Fruit fly (Drosophila melanogaster) whole organism, prepupa: ENCODE results near the gene PGS1.

Experiments
- CG10631 ChIP-seq: fragments of 200-800 bp; sonication (Bioruptor generic); optimal IDR thresholded peaks from 2 replicates; lab custom pipeline; 2016; ENCODE audit warnings: missing biosample characterization, missing genetic modification characterization
- CG15336 ChIP-seq: fragments of 200-800 bp; sonication (Bioruptor generic); IDR thresholded peaks from 2 replicates; pipeline ENCODE4 v1.3.6; 2022; ENCODE audit warnings: missing biosample characterization, missing genetic modification characterization
- CG1621 ChIP-seq: fragments of 200-800 bp; sonication (Bioruptor generic); optimal IDR thresholded peaks from 3 replicates; lab custom pipeline; 2018; ENCODE audit warnings: missing biosample characterization, mild to moderate bottlenecking, missing genetic modification characterization
- CG16779 ChIP-seq: fragments of 200-800 bp; sonication (Bioruptor generic); optimal IDR thresholded peaks from 3 replicates; lab custom pipeline; 2017; ENCODE audit warnings: missing biosample characterization, mild to moderate bottlenecking, missing genetic modification characterization
- CG3919 ChIP-seq: fragments of 200-800 bp; sonication (Bioruptor generic); optimal IDR thresholded peaks from 3 replicates; lab custom pipeline; 2016; ENCODE audit warnings: missing biosample characterization, missing genetic modification characterization
- CG4318 ChIP-seq: fragments of 200-800 bp; sonication (Bioruptor generic); optimal IDR thresholded peaks from 3 replicates; lab custom pipeline; 2017; ENCODE audit warnings: missing biosample characterization, mild to moderate bottlenecking, missing genetic modification characterization
- CG6163 ChIP-seq: fragments of 200-800 bp; sonication (Bioruptor generic); IDR thresholded peaks from 3 replicates; pipeline ENCODE4 v1.3.6; 2022; ENCODE audit warnings: missing biosample characterization, missing genetic modification characterization
- CG6276 ChIP-seq: fragments of 200-800 bp; sonication (Bioruptor generic); optimal IDR thresholded peaks from 2 replicates; lab custom pipeline; 2017; ENCODE audit warnings: missing biosample characterization, mild to moderate bottlenecking, missing genetic modification characterization
- CG6854 ChIP-seq: fragments of 200-800 bp; sonication (Bioruptor generic); optimal IDR thresholded peaks from 2 replicates; lab custom pipeline; 2017; ENCODE audit warnings: missing biosample characterization, mild to moderate bottlenecking, missing genetic modification characterization
- CG8119 ChIP-seq: fragments of 200-800 bp; sonication (Bioruptor generic); IDR thresholded peaks from 3 replicates; pipeline ENCODE4 v1.3.6; 2022; ENCODE audit warnings: missing biosample characterization, missing genetic modification characterization
- CG8319 ChIP-seq: fragments of 200-800 bp; sonication (Bioruptor generic); optimal IDR thresholded peaks from 3 replicates; lab custom pipeline; 2016; ENCODE audit warnings: missing biosample characterization, missing genetic modification characterization
- CG9139 ChIP-seq: fragments of 200-800 bp; sonication (Bioruptor generic); optimal IDR thresholded peaks from 3 replicates; lab custom pipeline; 2017; ENCODE audit warnings: missing biosample characterization, mild to moderate bottlenecking, missing genetic modification characterization
- Eip75B ChIP-seq: fragments of 200-800 bp; sonication (Bioruptor generic); optimal IDR thresholded peaks from 3 replicates; lab custom pipeline; 2016; ENCODE audit warnings: missing biosample characterization, missing genetic modification characterization
- Eip78C ChIP-seq: fragments of 200-800 bp; sonication (Bioruptor generic); peaks from one replicate; lab custom pipeline; 2016; ENCODE audit warnings: missing biosample characterization, missing genetic modification characterization
- Lpt ChIP-seq: fragments of 200-800 bp; sonication (Bioruptor generic); optimal IDR thresholded peaks from 3 replicates; lab custom pipeline; 2016; ENCODE audit warnings: missing biosample characterization, missing genetic modification characterization
- Met ChIP-seq: fragments of 200-800 bp; sonication (Bioruptor generic); optimal IDR thresholded peaks from 3 replicates; lab custom pipeline; 2016; ENCODE audit warnings: missing biosample characterization, missing genetic modification characterization
- OdsH ChIP-seq: fragments of 200-800 bp; sonication (Bioruptor generic); optimal IDR thresholded peaks from 3 replicates; lab custom pipeline; 2016; ENCODE audit warnings: missing biosample characterization, missing genetic modification characterization
- Smox ChIP-seq: fragments of 200-800 bp; sonication (Bioruptor generic); optimal IDR thresholded peaks from 3 replicates; lab custom pipeline; 2016; ENCODE audit warnings: missing biosample characterization, missing genetic modification characterization
- Sox102F ChIP-seq: fragments of 200-800 bp; sonication (Bioruptor generic); optimal IDR thresholded peaks from 2 replicates; lab custom pipeline; 2016; ENCODE audit warnings: missing biosample characterization, mild to moderate bottlenecking, missing genetic modification characterization
- Sox14 ChIP-seq: fragments of 200-800 bp; sonication (Bioruptor generic); optimal IDR thresholded peaks from 3 replicates; lab custom pipeline; 2016; ENCODE audit warnings: missing biosample characterization, missing genetic modification characterization
- Sox15 ChIP-seq: fragments of 200-800 bp; sonication (Bioruptor generic); optimal IDR thresholded peaks from 3 replicates; lab custom pipeline; 2016; ENCODE audit warnings: missing biosample characterization, missing genetic modification characterization
- achi ChIP-seq: fragments of 200-800 bp; sonication (Bioruptor generic); optimal IDR thresholded peaks from 3 replicates; lab custom pipeline; 2016; ENCODE audit warnings: missing biosample characterization, missing genetic modification characterization
- dac ChIP-seq: fragments of 200-800 bp; sonication (Bioruptor generic); optimal IDR thresholded peaks from 2 replicates; lab custom pipeline; 2017; ENCODE audit warnings: missing biosample characterization, mild to moderate bottlenecking, missing genetic modification characterization
- dsx ChIP-seq: fragments of 200-800 bp; optimal IDR thresholded peaks from 3 replicates; lab custom pipeline; 2019; ENCODE audit warnings: missing biosample characterization, mild to moderate bottlenecking, missing genetic modification characterization, moderate library complexity; ENCODE audit not compliant: poor library complexity, severe bottlenecking
- eg ChIP-seq: fragments of 200-800 bp; sonication (Bioruptor generic); IDR thresholded peaks from 3 replicates; pipeline ENCODE4 v1.3.6; 2022; ENCODE audit warnings: missing biosample characterization, missing genetic modification characterization
- fd59A ChIP-seq: fragments of 200-800 bp; sonication (Bioruptor generic); optimal IDR thresholded peaks from 2 replicates; lab custom pipeline; 2017; ENCODE audit warnings: missing biosample characterization, mild to moderate bottlenecking, missing genetic modification characterization, missing genetic modification reagents
- fd85E ChIP-seq: fragments of 200-800 bp; sonication (Bioruptor generic); optimal IDR thresholded peaks from 3 replicates; lab custom pipeline; 2016; ENCODE audit warnings: missing biosample characterization, missing genetic modification characterization
- fkh ChIP-seq: fragments of 200-800 bp; sonication (Bioruptor generic); optimal IDR thresholded peaks from 3 replicates; lab custom pipeline; 2017; ENCODE audit warnings: missing biosample characterization, mild to moderate bottlenecking, missing genetic modification characterization, moderate library complexity
- pdm3 ChIP-seq: fragments of 200-800 bp; sonication (Bioruptor generic); optimal IDR thresholded peaks from 3 replicates; lab custom pipeline; 2016; ENCODE audit warnings: missing biosample characterization, missing genetic modification characterization
- salr ChIP-seq, 2 experiments: fragments of 200-800 bp; sonication (Bioruptor generic); optimal IDR thresholded peaks; 3 replicates each; lab custom pipeline; 2016 to 2018; ENCODE audit warnings: missing biosample characterization in 2 of 2, missing genetic modification characterization in 2 of 2, mild to moderate bottlenecking in 1 of 2
- spab ChIP-seq: fragments of 200-800 bp; sonication (Bioruptor generic); optimal IDR thresholded peaks from 2 replicates; lab custom pipeline; 2017; ENCODE audit warnings: missing biosample characterization, mild to moderate bottlenecking, missing genetic modification characterization, missing genetic modification reagents
- svp ChIP-seq: fragments of 200-800 bp; sonication (Bioruptor generic); peaks from one replicate; lab custom pipeline; 2016; ENCODE audit warnings: missing biosample characterization, missing genetic modification characterization
- vri ChIP-seq: fragments of 200-800 bp; sonication (Bioruptor generic); optimal IDR thresholded peaks from 3 replicates; lab custom pipeline; 2016; ENCODE audit warnings: missing biosample characterization, mild to moderate bottlenecking, missing genetic modification characterization

Gene PGS1

dm6 chr3R:18731241-18731640, 14.6 kb downstream of the PGS1 start:
- TF ChIP-seq CG6276 (no peak), dac (GFP tag; lab: Kevin White, UChicago) (no peak), fd59A (GFP tag; lab: Kevin White, UChicago) (no peak), fkh (GFP tag; lab: Kevin White, UChicago) (no peak), OdsH (GFP tag; lab: Kevin White, UChicago) (no peak), CG10631 (GFP tag; lab: Kevin White, UChicago) (no peak), svp (GFP tag; lab: Kevin White, UChicago) (no peak), Lpt (GFP tag; lab: Kevin White, UChicago) (no peak), Met (GFP tag; lab: Kevin White, UChicago) (no peak), dsx (GFP tag; lab: Kevin White, UChicago) (no peak), CG6854 (GFP tag; lab: Kevin White, UChicago) (no peak), pdm3 (GFP tag; lab: Kevin White, UChicago) (no peak), achi (GFP tag; lab: Kevin White, UChicago) (no peak), Sox14 (GFP tag; lab: Kevin White, UChicago) (no peak), fd85E (GFP tag; lab: Kevin White, UChicago) (no peak)

DNA sequence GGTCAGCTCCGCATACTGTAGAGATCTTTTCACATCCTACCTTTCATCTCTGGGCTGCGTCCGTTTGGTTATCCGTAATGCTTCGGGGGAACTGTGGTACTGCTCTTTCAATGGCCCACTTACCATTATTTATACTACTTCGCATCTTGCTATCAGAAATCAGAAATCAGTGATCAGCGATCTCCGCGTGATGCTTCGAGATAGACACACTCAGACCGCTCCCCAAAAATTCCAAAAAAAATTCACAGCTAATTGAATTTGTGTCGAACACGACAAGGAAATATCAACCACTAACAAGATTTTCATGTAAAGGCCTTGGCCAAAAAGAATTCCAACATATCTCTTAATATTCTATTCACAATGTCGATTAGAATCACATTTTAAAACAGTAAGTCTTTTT, 17.5 kb downstream of the PGS1 start, which contains the start of gene CG7715:
Gene CG7715, minus strand, starts transcription at position 101 of the 400 bp plus-strand sequence.
- TF ChIP-seq CG6163 (GFP tag; lab: Robert Waterston, UW), result no peak
- no peak for TF ChIP-seq spab (GFP tag; lab: Kevin White, UChicago)
- TF ChIP-seq CG4318 (GFP tag; lab: Kevin White, UChicago), result no peak
- TF ChIP-seq Sox102F (GFP tag; lab: Kevin White, UChicago), result no peak
- no peak for TF ChIP-seq CG9139 (GFP tag; lab: Kevin White, UChicago)
- no peak for TF ChIP-seq CG6276
- TF ChIP-seq dsx (GFP tag; lab: Kevin White, UChicago), result no peak
- TF ChIP-seq vri (GFP tag; lab: Kevin White, UChicago), result no peak
- no peak for TF ChIP-seq Sox15 (GFP tag; lab: Kevin White, UChicago)
- no peak for TF ChIP-seq CG16779 (tag; lab: Kevin White, UChicago)
- TF ChIP-seq salr (GFP tag; optimal IDR thresholded peaks at IDR 0.05; lab: Kevin White, UChicago), result no peak
- no peak for TF ChIP-seq CG15336 (GFP tag; lab: Robert Waterston, UW)
- no peak for TF ChIP-seq svp (GFP tag; lab: Kevin White, UChicago)
- TF ChIP-seq Eip78C (GFP tag; lab: Kevin White, UChicago), result no peak
- TF ChIP-seq, all 60 proteins: peak for 0

dm6 chr3R:18726334-18726733, 19.5 kb downstream of the PGS1 start, which contains the start of gene CG7714:
CG7714 (minus strand) TSS chr3R:18726434.
- TF ChIP-seq Eip75B (GFP tag; lab: Kevin White, UChicago), result no peak
- TF ChIP-seq CG15336 (GFP tag; lab: Robert Waterston, UW), result no peak
- no peak for TF ChIP-seq pdm3 (GFP tag; lab: Kevin White, UChicago)
- TF ChIP-seq Met (GFP tag; lab: Kevin White, UChicago), result no peak
- no peak for TF ChIP-seq CG10631 (GFP tag; lab: Kevin White, UChicago)
- no peak for TF ChIP-seq dac (GFP tag; lab: Kevin White, UChicago)
- TF ChIP-seq CG3919, result no peak

- TF ChIP-seq CG6163 (GFP tag; lab: Robert Waterston, UW) (no peak), CG4318 (GFP tag; lab: Kevin White, UChicago) (no peak), CG8319 (no peak), Smox (GFP tag; lab: Kevin White, UChicago) (no peak), CG8119 (GFP tag; lab: Robert Waterston, UW) (no peak), CG9139 (GFP tag; lab: Kevin White, UChicago) (no peak), dsx (GFP tag; lab: Kevin White, UChicago) (no peak)
Measured at dm6 chr3R:18722490-18722889, 23.4 kb downstream of the PGS1 start, which contains the start of gene CG34283. CG34283 (minus strand) TSS chr3R:18722590.

DNA sequence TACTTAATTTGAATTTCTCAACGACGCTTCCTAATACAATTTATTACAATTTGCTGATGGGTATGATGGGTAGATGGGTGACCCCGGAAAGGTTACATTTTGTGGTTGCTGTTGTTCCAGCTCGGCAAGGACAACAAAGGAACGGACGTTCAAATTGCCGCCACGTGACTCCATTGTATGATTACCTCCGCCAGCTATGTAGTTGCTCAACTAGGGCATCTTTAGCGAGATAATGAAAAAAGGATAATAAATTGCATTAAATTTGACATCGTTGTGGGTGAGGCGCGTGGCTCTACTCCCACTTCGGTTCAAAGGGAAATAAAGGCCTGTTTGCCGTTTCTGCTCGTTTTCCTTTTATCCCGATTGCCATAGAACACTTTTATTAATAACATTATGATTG, 24.5 kb downstream of the PGS1 start:
- no peak for TF ChIP-seq fkh (GFP tag; lab: Kevin White, UChicago)
- no peak for TF ChIP-seq Sox102F (GFP tag; lab: Kevin White, UChicago)
- TF ChIP-seq eg (GFP tag; lab: Robert Waterston, UW), result no peak
- no peak for TF ChIP-seq Sox14 (GFP tag; lab: Kevin White, UChicago)
- no peak for TF ChIP-seq CG1621 (tag; lab: Kevin White, UChicago)
